Worm (Caenorhabditis elegans) whole organism, young adult: ENCODE results near the gene cbp-2.

Experiments
- C17E4.6 ChIP-seq: fragments of 200-800 bp; sonication (Bioruptor generic); IDR thresholded peaks from 2 replicates; pipeline ENCODE4 v1.3.6; 2022; ENCODE audit warnings: missing genetic modification reagents, missing genetic modification characterization, missing compliant biosample characterization
- F10E7.11 ChIP-seq: sonication (generic microtip); optimal IDR thresholded peaks from 2 replicates; lab custom pipeline; 2017; ENCODE audit warnings: mild to moderate bottlenecking, missing genetic modification characterization, moderate library complexity, missing compliant biosample characterization
- F22D6.2 ChIP-seq: sonication (generic microtip); optimal IDR thresholded peaks from 2 replicates; lab custom pipeline; 2016; ENCODE audit warnings: mild to moderate bottlenecking, missing genetic modification characterization, missing compliant biosample characterization
- F33H1.4 ChIP-seq: fragments of 200-800 bp; sonication (Bioruptor generic); IDR thresholded peaks from 2 replicates; pipeline ENCODE4 v1.3.6; 2022; ENCODE audit warnings: missing genetic modification reagents, missing genetic modification characterization, missing compliant biosample characterization
- F37B4.10 ChIP-seq: fragments of 200-800 bp; sonication (Bioruptor generic); IDR thresholded peaks from 2 replicates; pipeline ENCODE4 v1.3.6; 2022; ENCODE audit warnings: missing genetic modification characterization, missing compliant biosample characterization
- F39B2.1 ChIP-seq: fragments of 200-800 bp; sonication (Bioruptor generic); IDR thresholded peaks from 2 replicates; pipeline ENCODE4 v1.3.6; 2022; ENCODE audit warnings: missing genetic modification reagents, missing genetic modification characterization, missing compliant biosample characterization
- F52B5.7 ChIP-seq: sonication (generic microtip); optimal IDR thresholded peaks from 2 replicates; lab custom pipeline; 2016; ENCODE audit warnings: mild to moderate bottlenecking, missing genetic modification characterization, missing compliant biosample characterization
- F55B11.4 ChIP-seq: sonication (generic microtip); optimal IDR thresholded peaks from 2 replicates; lab custom pipeline; 2016; ENCODE audit warnings: missing compliant biosample characterization, missing genetic modification characterization, borderline replicate concordance; ENCODE audit not compliant: insufficient read depth
- T26A5.8 ChIP-seq: sonication (generic microtip); optimal IDR thresholded peaks from 2 replicates; lab custom pipeline; 2016; ENCODE audit warnings: missing genetic modification characterization, missing compliant biosample characterization
- Y53F4B.3 ChIP-seq: fragments of 200-800 bp; sonication (Bioruptor generic); IDR thresholded peaks from 2 replicates; pipeline ENCODE4 v1.3.6; 2022; ENCODE audit warnings: missing genetic modification reagents, missing genetic modification characterization, missing compliant biosample characterization
- Y79H2A.3 ChIP-seq: fragments of 200-800 bp; sonication (Bioruptor generic); conservative IDR thresholded peaks from 2 replicates; pipeline ENCODE4 v1.3.6; 2022; ENCODE audit warnings: missing genetic modification reagents, missing genetic modification characterization, missing compliant biosample characterization
- atf-7 ChIP-seq: sonication (generic microtip); optimal IDR thresholded peaks from 2 replicates; lab custom pipeline; 2017; ENCODE audit warnings: mild to moderate bottlenecking, missing genetic modification characterization, missing compliant biosample characterization
- attf-6 ChIP-seq: fragments of 200-800 bp; sonication (Bioruptor generic); IDR thresholded peaks from 2 replicates; pipeline ENCODE4 v1.3.6; 2022; ENCODE audit warnings: missing genetic modification reagents, missing genetic modification characterization, missing compliant biosample characterization
- ceh-91 ChIP-seq: fragments of 200-800 bp; sonication (Bioruptor generic); IDR thresholded peaks from 2 replicates; pipeline ENCODE4 v1.3.6; 2022; ENCODE audit warnings: missing genetic modification reagents, missing genetic modification characterization, missing compliant biosample characterization
- dox-1 ChIP-seq: fragments of 200-800 bp; sonication (Bioruptor generic); IDR thresholded peaks from 2 replicates; pipeline ENCODE4 v1.3.6; 2022; ENCODE audit warnings: missing genetic modification reagents, missing genetic modification characterization, missing compliant biosample characterization
- dpff-1 ChIP-seq: sonication (generic microtip); optimal IDR thresholded peaks from 2 replicates; lab custom pipeline; 2017; ENCODE audit warnings: mild to moderate bottlenecking, missing genetic modification characterization, missing compliant biosample characterization
- efl-1 ChIP-seq: fragments of 150-350 bp; optimal IDR thresholded peaks from 2 replicates; lab custom pipeline; 2014; ENCODE audit warnings: missing biosample characterization, missing genetic modification reagents, missing genetic modification characterization
- hmg-1.2 ChIP-seq: fragments of 200-800 bp; sonication (Bioruptor generic); IDR thresholded peaks from 2 replicates; pipeline ENCODE4 v1.3.6; 2022; ENCODE audit warnings: missing genetic modification reagents, missing genetic modification characterization, missing compliant biosample characterization
- let-526 ChIP-seq: fragments of 200-800 bp; sonication (Bioruptor generic); IDR thresholded peaks from 2 replicates; pipeline ENCODE4 v1.3.6; 2022; ENCODE audit warnings: missing genetic modification reagents, missing genetic modification characterization, missing compliant biosample characterization
- let-607 ChIP-seq, 2 experiments: fragments of 200-800 bp in 1 of 2; sonication (Bioruptor generic) in 1 of 2; sonication (generic microtip) in 1 of 2; optimal IDR thresholded peaks; 2 replicates each; lab custom pipeline; 2016 to 2018; ENCODE audit warnings: mild to moderate bottlenecking in 2 of 2, missing compliant biosample characterization in 2 of 2, missing genetic modification characterization in 2 of 2, moderate library complexity in 2 of 2, missing genotype in 1 of 2
- lin-35 ChIP-seq, 3 experiments: fragments of 150-350 bp in 2 of 3; sonication (generic microtip) in 1 of 3; optimal IDR thresholded peaks; 2 replicates each; lab custom pipeline; 2014 to 2018; ENCODE audit warnings: missing biosample characterization in 3 of 3, missing genetic modification characterization in 3 of 3, missing genetic modification reagents in 3 of 3
- lin-40 ChIP-seq: sonication (generic microtip); optimal IDR thresholded peaks from 2 replicates; lab custom pipeline; 2016; ENCODE audit warnings: missing genetic modification characterization, mild to moderate bottlenecking, missing compliant biosample characterization, missing genotype, missing genetic modification reagents
- lsl-1 ChIP-seq: fragments of 200-800 bp; sonication (Bioruptor generic); optimal IDR thresholded peaks from 2 replicates; lab custom pipeline; 2018; ENCODE audit warnings: mild to moderate bottlenecking, missing genetic modification characterization, moderate library complexity, missing compliant biosample characterization
- lsy-27 ChIP-seq: sonication (generic microtip); optimal IDR thresholded peaks from 2 replicates; lab custom pipeline; 2017; ENCODE audit warnings: missing genetic modification characterization, mild to moderate bottlenecking, missing compliant biosample characterization, antibody characterized with exemption, missing genotype, borderline replicate concordance; ENCODE audit not compliant: insufficient read depth
- madf-10 ChIP-seq: sonication (generic microtip); optimal IDR thresholded peaks from 2 replicates; lab custom pipeline; 2016; ENCODE audit warnings: mild to moderate bottlenecking, missing genetic modification characterization, missing compliant biosample characterization
- madf-6 ChIP-seq: fragments of 200-800 bp; sonication (Bioruptor generic); IDR thresholded peaks from 2 replicates; pipeline ENCODE4 v1.3.6; 2022; ENCODE audit warnings: missing genetic modification reagents, missing genetic modification characterization, missing compliant biosample characterization
- madf-8 ChIP-seq: fragments of 200-800 bp; sonication (Bioruptor generic); conservative IDR thresholded peaks from 2 replicates; pipeline ENCODE4 v1.3.6; 2022; ENCODE audit warnings: missing genetic modification reagents, missing genetic modification characterization, missing compliant biosample characterization
- mes-4 ChIP-seq: sonication (generic microtip); optimal IDR thresholded peaks from 2 replicates; lab custom pipeline; 2016; ENCODE audit warnings: missing genotype, missing genetic modification characterization, missing compliant biosample characterization
- pbrm-1 ChIP-seq: fragments of 200-800 bp; sonication (Bioruptor generic); IDR thresholded peaks from 2 replicates; pipeline ENCODE4 v1.3.6; 2022; ENCODE audit warnings: missing genetic modification reagents, missing genetic modification characterization, missing compliant biosample characterization
- pha-4 ChIP-seq: fragments of 150-350 bp; sonication (generic microtip); optimal IDR thresholded peaks from 2 replicates; lab custom pipeline; 2014; ENCODE audit warnings: missing biosample characterization, missing genetic modification reagents, missing genetic modification characterization
- rcor-1 ChIP-seq: fragments of 200-800 bp; sonication (Bioruptor generic); IDR thresholded peaks from 2 replicates; pipeline ENCODE4 v1.3.6; 2022; ENCODE audit warnings: missing genetic modification reagents, missing genetic modification characterization, missing compliant biosample characterization
- sdz-38 ChIP-seq: sonication (generic microtip); optimal IDR thresholded peaks from 2 replicates; lab custom pipeline; 2016; ENCODE audit warnings: missing genotype, missing genetic modification characterization, missing compliant biosample characterization
- snpc-1.3 ChIP-seq: sonication (generic microtip); optimal IDR thresholded peaks from 2 replicates; lab custom pipeline; 2017; ENCODE audit warnings: missing genetic modification characterization, mild to moderate bottlenecking, missing compliant biosample characterization, antibody characterized with exemption, moderate library complexity, missing genotype, missing genetic modification reagents; ENCODE audit not compliant: insufficient read depth
- sptf-2 ChIP-seq: fragments of 200-800 bp; sonication (Bioruptor generic); optimal IDR thresholded peaks from 2 replicates; lab custom pipeline; 2018; ENCODE audit warnings: mild to moderate bottlenecking, missing genetic modification characterization, missing compliant biosample characterization
- unc-62 ChIP-seq: fragments of 150-350 bp; optimal IDR thresholded peaks from 2 replicates; lab custom pipeline; 2014; ENCODE audit warnings: missing biosample characterization, missing genetic modification reagents, missing genetic modification characterization
- xnd-1 ChIP-seq: sonication (generic microtip); optimal IDR thresholded peaks from 2 replicates; lab custom pipeline; 2016; ENCODE audit warnings: missing genotype, missing genetic modification reagents, missing genetic modification characterization, missing compliant biosample characterization
- ztf-28 ChIP-seq: fragments of 200-800 bp; sonication (Bioruptor generic); IDR thresholded peaks from 2 replicates; pipeline ENCODE4 v1.3.6; 2022; ENCODE audit warnings: missing genetic modification reagents, missing genetic modification characterization, missing compliant biosample characterization
- ztf-3 ChIP-seq: fragments of 200-800 bp; sonication (Bioruptor generic); optimal IDR thresholded peaks from 2 replicates; lab custom pipeline; 2018; ENCODE audit warnings: mild to moderate bottlenecking, missing genetic modification characterization, missing compliant biosample characterization

Gene cbp-2

DNA sequence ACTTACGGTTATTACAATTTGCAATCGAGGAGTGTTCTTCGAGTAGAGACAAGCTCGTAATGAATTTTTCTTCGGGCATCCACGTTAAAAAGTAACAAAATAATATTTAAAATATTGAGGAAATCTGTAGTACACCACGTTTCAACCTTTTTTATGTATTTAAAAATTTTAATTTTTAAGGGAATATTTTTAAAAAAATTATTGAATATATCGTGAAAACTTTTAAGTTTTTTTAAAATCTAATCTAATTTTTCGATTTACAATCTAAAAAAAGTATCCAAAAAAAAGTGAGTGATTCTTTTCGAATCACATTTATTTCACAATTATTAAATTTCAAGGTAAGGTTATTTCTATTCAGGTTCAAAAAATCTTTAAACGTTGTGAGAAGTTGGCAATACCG, 21.7 kb downstream of the cbp-2 start, which contains the start of gene gln-2:
Gene gln-2 (minus strand): TSS at position 101 of the 400 bp plus-strand sequence.
- no peak for TF ChIP-seq Y79H2A.3 (GFP tag; lab: Robert Waterston, UW)

DNA sequence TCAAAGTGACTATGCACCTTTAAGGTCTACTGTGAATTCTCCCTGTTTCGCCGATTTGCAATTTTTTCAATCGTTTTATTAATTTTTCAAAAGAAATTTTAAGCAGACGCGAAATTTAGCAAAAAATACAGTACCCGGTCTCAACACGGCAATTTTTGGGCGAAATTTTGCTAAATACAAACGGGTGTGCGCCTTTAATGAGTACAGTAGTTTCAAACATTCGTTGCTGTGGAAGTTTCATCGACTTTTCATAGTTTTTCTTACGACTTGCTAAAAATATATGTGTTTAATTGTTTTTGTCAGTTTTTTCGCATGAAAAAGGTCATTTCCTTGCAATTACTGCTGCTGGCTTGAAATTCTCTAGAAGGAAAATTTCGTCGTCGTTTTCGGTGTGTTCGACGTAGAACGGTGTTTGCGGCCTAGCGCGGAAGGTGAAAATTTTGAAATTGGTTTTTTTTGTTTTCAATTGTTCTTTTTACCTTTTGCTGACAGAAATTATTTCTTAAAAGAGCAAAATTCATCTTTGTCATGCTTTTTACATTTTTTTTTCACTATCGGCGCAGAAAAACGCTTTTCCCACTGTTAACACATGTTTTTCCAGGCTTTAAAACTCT, 23.9 kb downstream of the cbp-2 start, which contains the start of gene K03H1.7:
Gene K03H1.7 (plus strand): TSS at position 600 of the 614 bp plus-strand sequence.
- TF ChIP-seq dox-1 (GFP tag; lab: Robert Waterston, UW) = 0 out of 2 replicates have a peak, but pooled peaks have one; percentile 7
- peak; percentile 53 for TF ChIP-seq xnd-1 (tag; lab: Kevin White, UChicago)
- peak; percentile 89 for TF ChIP-seq lsl-1 (GFP tag; lab: Kevin White, UChicago)
- no peak for TF ChIP-seq ztf-3 (GFP tag; lab: Kevin White, UChicago)
- no peak for TF ChIP-seq ztf-28 (GFP tag; lab: Robert Waterston, UW)
- TF ChIP-seq ceh-91 = peak; percentile 62; the same call in 1 of the 2 replicates
- TF ChIP-seq madf-8 (GFP tag; lab: Robert Waterston, UW) = peak; percentile 50
- TF ChIP-seq efl-1 = peak; percentile 21
- TF ChIP-seq lsy-27 (tag; lab: Kevin White, UChicago) = no peak
- no peak for TF ChIP-seq let-526 (GFP tag; lab: Robert Waterston, UW)
- 0 out of 2 replicates have a peak, but pooled peaks have one; percentile 22 for TF ChIP-seq madf-6 (GFP tag; lab: Robert Waterston, UW)
- no peak for TF ChIP-seq mes-4
- TF ChIP-seq C17E4.6 (GFP tag; lab: Robert Waterston, UW) = no peak
- TF ChIP-seq F33H1.4 (GFP tag; lab: Robert Waterston, UW) = peak; percentile 50
- TF ChIP-seq, all 124 proteins: peak for 8

DNA sequence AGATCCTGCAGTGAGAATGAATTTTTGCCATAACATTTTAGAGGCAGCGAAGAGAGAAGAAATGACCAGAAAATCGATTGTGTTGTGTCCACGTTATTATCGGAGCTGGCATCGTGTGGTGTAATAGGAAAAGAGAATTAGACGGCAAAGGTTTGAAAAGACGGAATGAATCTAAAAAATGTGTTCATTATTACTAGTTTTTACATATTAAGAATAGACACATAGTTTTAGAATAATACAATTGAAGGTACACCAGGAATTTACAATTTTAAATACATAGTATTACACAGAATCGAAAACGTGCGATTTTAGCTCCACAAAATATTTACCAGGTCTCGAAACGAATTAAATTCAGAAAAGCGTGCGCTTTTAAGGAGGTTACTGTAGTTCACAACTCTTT, 27.3 kb downstream of the cbp-2 start, which contains the start of gene K03H1.13:
Gene K03H1.13 (minus strand): TSS at position 101 of the 400 bp plus-strand sequence.
- TF ChIP-seq sdz-38 (tag; lab: Kevin White, UChicago) = no peak
- TF ChIP-seq dpff-1 = no peak
- peak; percentile 24; the same call in 1 of the 2 replicates for TF ChIP-seq hmg-1.2 (GFP tag; lab: Robert Waterston, UW)
- TF ChIP-seq F52B5.7 (tag; lab: Kevin White, UChicago) = no peak
- TF ChIP-seq F55B11.4 (tag; lab: Kevin White, UChicago) = no peak
- no peak for TF ChIP-seq C17E4.6 (GFP tag; lab: Robert Waterston, UW)

DNA sequence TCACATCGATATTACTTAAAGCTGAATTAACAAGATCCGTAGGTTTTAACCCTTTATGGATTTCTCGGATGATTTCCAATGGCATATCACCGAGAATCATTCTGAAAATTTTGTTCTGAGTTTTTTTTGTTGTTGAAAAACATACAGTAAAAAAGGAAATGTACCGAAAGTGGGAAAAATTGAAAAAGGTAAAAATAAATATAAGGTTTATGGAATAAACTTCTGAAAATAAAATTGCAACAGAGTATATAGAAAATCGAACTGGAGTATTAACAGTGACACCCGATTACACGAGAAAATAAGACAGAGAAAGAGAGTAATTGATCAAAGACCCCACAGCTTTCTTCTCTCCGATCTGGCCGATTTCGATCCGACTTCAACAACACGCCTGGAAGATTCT, 28.9 kb downstream of the cbp-2 start, which contains the start of gene K03H1.11:
Gene K03H1.11 (minus strand): TSS at position 101 of the 400 bp plus-strand sequence.
- no peak for TF ChIP-seq snpc-1.3 (tag; lab: Kevin White, UChicago)
- no peak for TF ChIP-seq attf-6 (GFP tag; lab: Robert Waterston, UW)
- no peak for TF ChIP-seq pha-4 (tag; lab: Kevin White, UChicago)
- TF ChIP-seq ztf-28 (GFP tag; lab: Robert Waterston, UW) = no peak
- no peak for TF ChIP-seq madf-10 (tag; lab: Kevin White, UChicago)
- TF ChIP-seq F22D6.2 (tag; lab: Kevin White, UChicago) = no peak
- no peak for TF ChIP-seq pbrm-1
- TF ChIP-seq Y53F4B.3 (GFP tag; lab: Robert Waterston, UW) = no peak
- TF ChIP-seq let-607 (tag; optimal IDR thresholded peaks at IDR 0.05; lab: Kevin White, UChicago) = no peak
- TF ChIP-seq lin-40 (tag; lab: Kevin White, UChicago) = no peak
- TF ChIP-seq F39B2.1 = no peak
- TF ChIP-seq rcor-1 (GFP tag; lab: Robert Waterston, UW) = no peak
- no peak for TF ChIP-seq sptf-2
- no peak for TF ChIP-seq lin-35 (GFP tag; optimal IDR thresholded peaks at IDR 0.05; lab: Kevin White, UChicago)
- TF ChIP-seq lsl-1 (GFP tag; lab: Kevin White, UChicago) = no peak
- TF ChIP-seq atf-7 = no peak
- no peak for TF ChIP-seq unc-62
- no peak for TF ChIP-seq F10E7.11 (tag; lab: Kevin White, UChicago)
- TF ChIP-seq T26A5.8 = no peak
- TF ChIP-seq F37B4.10 (GFP tag; lab: Robert Waterston, UW) = no peak
